Worm (Caenorhabditis elegans) whole organism, L3 larva: ENCODE results near the gene M18.3.

Source experiments
- R02D3.7 ChIP-seq: fragments of 150-350 bp; optimal IDR thresholded peaks from 2 replicates; lab custom pipeline; 2014; ENCODE audit warnings: missing biosample characterization, missing genetic modification characterization
- ZK546.5 ChIP-seq: sonication (generic microtip); optimal IDR thresholded peaks from 2 replicates; lab custom pipeline; 2017; ENCODE audit warnings: missing biosample characterization, missing genetic modification characterization
- aly-2 ChIP-seq: fragments of 150-350 bp; optimal IDR thresholded peaks from 2 replicates; lab custom pipeline; 2014; ENCODE audit warnings: missing biosample characterization, missing genetic modification characterization
- ama-1 ChIP-seq: fragments of 150-350 bp; optimal IDR thresholded peaks from 2 replicates; lab custom pipeline; 2018
- ceh-16 ChIP-seq: sonication (generic microtip); optimal IDR thresholded peaks from 2 replicates; lab custom pipeline; 2017; ENCODE audit warnings: missing biosample characterization, missing genetic modification characterization
- ceh-28 ChIP-seq: fragments of 150-350 bp; optimal IDR thresholded peaks from 2 replicates; lab custom pipeline; 2014; ENCODE audit warnings: missing biosample characterization, missing genetic modification reagents, missing genetic modification characterization
- ceh-82 ChIP-seq: fragments of 150-350 bp; optimal IDR thresholded peaks from 2 replicates; lab custom pipeline; 2014; ENCODE audit warnings: missing biosample characterization, missing genetic modification characterization
- ceh-9 ChIP-seq: sonication (generic microtip); optimal IDR thresholded peaks from 2 replicates; lab custom pipeline; 2018; ENCODE audit warnings: missing biosample characterization, missing genetic modification characterization
- egl-27 ChIP-seq: sonication (generic microtip); optimal IDR thresholded peaks from 4 replicates; lab custom pipeline; 2017; ENCODE audit warnings: missing biosample characterization, missing genetic modification reagents, missing genetic modification characterization
- elt-1 ChIP-seq: fragments of 150-350 bp; optimal IDR thresholded peaks from 2 replicates; lab custom pipeline; 2014; ENCODE audit warnings: missing biosample characterization, missing genetic modification characterization
- elt-2 ChIP-seq: sonication (generic microtip); optimal IDR thresholded peaks from 2 replicates; lab custom pipeline; 2016; ENCODE audit warnings: missing genetic modification reagents, mild to moderate bottlenecking, missing genetic modification characterization, missing compliant biosample characterization
- elt-3 ChIP-seq, 3 experiments: fragments of 150-350 bp in 1 of 3; sonication (generic microtip) in 2 of 3; optimal IDR thresholded peaks; 2 replicates in 2 of 3; 4 replicates in 1 of 3; lab custom pipeline; 2014 to 2017; ENCODE audit warnings: missing biosample characterization in 3 of 3, missing genetic modification characterization in 3 of 3
- eor-1 ChIP-seq, 2 experiments: fragments of 150-350 bp; optimal IDR thresholded peaks; 2 replicates each; lab custom pipeline; 2014 to 2018; ENCODE audit warnings: missing biosample characterization in 2 of 2, missing genetic modification characterization in 2 of 2
- fkh-10 ChIP-seq: sonication (generic microtip); optimal IDR thresholded peaks from 2 replicates; lab custom pipeline; 2017; ENCODE audit warnings: missing biosample characterization, missing genetic modification reagents, missing genetic modification characterization
- fkh-2 ChIP-seq: fragments of 150-350 bp; optimal IDR thresholded peaks from 2 replicates; lab custom pipeline; 2014; ENCODE audit warnings: missing biosample characterization, missing genetic modification reagents, missing genetic modification characterization
- fos-1 ChIP-seq: fragments of 150-350 bp; optimal IDR thresholded peaks from 2 replicates; lab custom pipeline; 2014; ENCODE audit warnings: missing biosample characterization, missing genetic modification characterization
- hmg-11 ChIP-seq: sonication (generic microtip); optimal IDR thresholded peaks from 2 replicates; lab custom pipeline; 2016; ENCODE audit warnings: missing genetic modification characterization, missing compliant biosample characterization
- jun-1 ChIP-seq: fragments of 150-350 bp; optimal IDR thresholded peaks from 2 replicates; lab custom pipeline; 2014; ENCODE audit warnings: missing biosample characterization, missing genetic modification reagents, missing genetic modification characterization
- lin-15B ChIP-seq: fragments of 150-350 bp; optimal IDR thresholded peaks from 2 replicates; lab custom pipeline; 2014; ENCODE audit warnings: missing biosample characterization, missing genetic modification characterization
- lsy-12 ChIP-seq: sonication (generic microtip); optimal IDR thresholded peaks from 2 replicates; lab custom pipeline; 2016; ENCODE audit warnings: mild to moderate bottlenecking, missing genetic modification characterization, missing compliant biosample characterization
- mdl-1 ChIP-seq: fragments of 150-350 bp; optimal IDR thresholded peaks from 2 replicates; lab custom pipeline; 2014; ENCODE audit warnings: missing biosample characterization, missing genetic modification characterization
- mml-1 ChIP-seq: fragments of 150-350 bp; sonication (generic microtip); optimal IDR thresholded peaks from 3 replicates; lab custom pipeline; 2014; ENCODE audit warnings: missing biosample characterization, missing genetic modification characterization
- nfya-1 ChIP-seq: sonication (generic microtip); optimal IDR thresholded peaks from 2 replicates; lab custom pipeline; 2017; ENCODE audit warnings: missing genetic modification characterization, mild to moderate bottlenecking, missing compliant biosample characterization, antibody characterized with exemption, moderate library complexity; ENCODE audit not compliant: insufficient read depth
- nhr-11 ChIP-seq: fragments of 150-350 bp; optimal IDR thresholded peaks from 2 replicates; lab custom pipeline; 2014; ENCODE audit warnings: missing biosample characterization, missing genetic modification characterization
- nhr-12 ChIP-seq: fragments of 150-350 bp; optimal IDR thresholded peaks from 2 replicates; lab custom pipeline; 2014; ENCODE audit warnings: missing biosample characterization, missing genetic modification characterization
- nhr-23 ChIP-seq: fragments of 150-350 bp; optimal IDR thresholded peaks from 2 replicates; lab custom pipeline; 2014; ENCODE audit warnings: missing biosample characterization, missing genetic modification reagents, missing genetic modification characterization
- nhr-237 ChIP-seq: fragments of 150-350 bp; optimal IDR thresholded peaks from 2 replicates; lab custom pipeline; 2014; ENCODE audit warnings: missing biosample characterization, missing genetic modification characterization
- nhr-28 ChIP-seq: fragments of 150-350 bp; optimal IDR thresholded peaks from 2 replicates; lab custom pipeline; 2014; ENCODE audit warnings: missing biosample characterization, missing genetic modification characterization
- nhr-43 ChIP-seq: sonication (generic microtip); optimal IDR thresholded peaks from 2 replicates; lab custom pipeline; 2016; ENCODE audit warnings: mild to moderate bottlenecking, missing genetic modification characterization, missing compliant biosample characterization; ENCODE audit not compliant: poor library complexity, severe bottlenecking
- nhr-67 ChIP-seq: fragments of 150-350 bp; optimal IDR thresholded peaks from 2 replicates; lab custom pipeline; 2014; ENCODE audit warnings: missing biosample characterization, missing genetic modification characterization
- nhr-76 ChIP-seq: fragments of 150-350 bp; sonication (generic microtip); optimal IDR thresholded peaks from 5 replicates; lab custom pipeline; 2014; ENCODE audit warnings: missing biosample characterization, missing genetic modification characterization
- nhr-77 ChIP-seq: fragments of 150-350 bp; optimal IDR thresholded peaks from 2 replicates; lab custom pipeline; 2014; ENCODE audit warnings: missing biosample characterization, missing genetic modification characterization
- pha-4 ChIP-seq: fragments of 150-350 bp; optimal IDR thresholded peaks from 2 replicates; lab custom pipeline; 2014; ENCODE audit warnings: missing biosample characterization, missing genetic modification reagents, missing genetic modification characterization
- pqm-1 ChIP-seq: fragments of 150-350 bp; optimal IDR thresholded peaks from 2 replicates; lab custom pipeline; 2017; ENCODE audit warnings: missing biosample characterization, missing genetic modification characterization, inconsistent platforms
- sea-2 ChIP-seq: fragments of 150-350 bp; sonication (generic microtip); optimal IDR thresholded peaks from 4 replicates; lab custom pipeline; 2014; ENCODE audit warnings: missing biosample characterization, missing genetic modification reagents, missing genetic modification characterization
- skn-1 ChIP-seq: fragments of 150-350 bp; optimal IDR thresholded peaks from 2 replicates; lab custom pipeline; 2014; ENCODE audit warnings: missing biosample characterization, missing genetic modification characterization
- snpc-4 ChIP-seq: fragments of 150-350 bp; optimal IDR thresholded peaks from 2 replicates; lab custom pipeline; 2014; ENCODE audit warnings: missing biosample characterization, missing genetic modification characterization
- tbx-2 ChIP-seq: sonication (generic microtip); optimal IDR thresholded peaks from 2 replicates; lab custom pipeline; 2016; ENCODE audit warnings: mild to moderate bottlenecking, missing genetic modification characterization, missing compliant biosample characterization
- unc-39 ChIP-seq: sonication (generic microtip); optimal IDR thresholded peaks from 4 replicates; lab custom pipeline; 2017; ENCODE audit warnings: missing biosample characterization, missing genetic modification characterization
- unc-62 ChIP-seq: fragments of 150-350 bp; sonication (generic microtip); optimal IDR thresholded peaks from 4 replicates; lab custom pipeline; 2014; ENCODE audit warnings: missing biosample characterization, missing genetic modification reagents, missing genetic modification characterization
- zag-1 ChIP-seq: fragments of 150-350 bp; optimal IDR thresholded peaks from 2 replicates; lab custom pipeline; 2014; ENCODE audit warnings: missing biosample characterization, missing genetic modification characterization
- ztf-11 ChIP-seq: fragments of 150-350 bp; optimal IDR thresholded peaks from 2 replicates; lab custom pipeline; 2014; ENCODE audit warnings: missing biosample characterization, missing genetic modification characterization
- ztf-4 ChIP-seq: fragments of 150-350 bp; optimal IDR thresholded peaks from 2 replicates; lab custom pipeline; 2014; ENCODE audit warnings: missing biosample characterization, missing genetic modification characterization

The M18.3 gene

DNA sequence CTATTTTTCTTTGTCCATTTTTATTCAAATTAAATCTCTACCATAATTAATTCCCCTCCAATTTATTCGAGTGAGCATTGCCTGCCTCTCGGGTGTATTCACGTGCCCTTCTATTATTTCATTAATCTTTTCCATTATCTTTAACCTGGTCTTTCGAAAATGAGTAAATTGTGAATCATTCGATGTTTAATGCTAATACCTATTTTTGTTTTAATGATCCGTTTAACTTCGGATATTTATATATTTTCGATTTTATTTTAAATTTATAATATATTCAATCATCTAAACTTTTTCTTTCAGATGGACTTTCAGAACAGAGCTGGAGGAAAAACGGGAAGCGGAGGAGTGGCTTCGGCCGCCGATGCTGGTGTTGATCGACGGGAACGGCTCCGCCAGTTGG lies 21.5 kb upstream of the M18.3 start, which contains the start of gene repo-1:
Gene repo-1 (plus strand): TSS at position 301 of the 400 bp plus-strand sequence.
- no peak for TF ChIP-seq lsy-12
- no peak for TF ChIP-seq lin-15B
- no peak for TF ChIP-seq ztf-11 (tag; lab: Kevin White, UChicago)
- TF ChIP-seq nhr-237 (tag; lab: Kevin White, UChicago) = no peak
- no peak for TF ChIP-seq ceh-82 (tag; lab: Kevin White, UChicago)
- TF ChIP-seq egl-27 (tag; lab: Kevin White, UChicago) = no peak
- TF ChIP-seq ceh-28 (tag; lab: Kevin White, UChicago) = no peak
- TF ChIP-seq nhr-43 = no peak
- no peak for TF ChIP-seq fkh-10 (GFP tag; lab: Kevin White, UChicago)
- no peak for TF ChIP-seq ceh-9 (tag; lab: Kevin White, UChicago)
- TF ChIP-seq nhr-67 = no peak
- TF ChIP-seq snpc-4 (tag; lab: Kevin White, UChicago) = no peak

DNA sequence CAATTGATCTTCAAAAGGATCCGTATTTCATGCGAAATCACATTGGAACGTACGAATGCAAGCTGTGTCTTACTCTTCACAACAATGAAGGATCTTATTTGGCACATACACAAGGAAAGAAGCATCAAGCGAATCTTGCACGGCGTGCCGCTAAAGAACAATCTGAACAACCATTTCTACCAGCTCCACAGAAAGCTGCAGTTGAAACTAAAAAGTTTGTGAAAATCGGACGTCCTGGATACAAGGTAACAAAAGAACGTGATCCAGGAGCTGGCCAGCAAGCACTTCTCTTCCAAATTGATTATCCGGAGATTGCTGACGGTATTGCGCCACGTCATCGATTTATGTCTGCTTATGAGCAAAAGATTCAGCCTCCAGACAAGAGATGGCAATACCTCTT lies 21.1 kb upstream of the M18.3 start:
- TF ChIP-seq pha-4 (tag; lab: Kevin White, UChicago) = no peak
- no peak for TF ChIP-seq nhr-77 (tag; lab: Kevin White, UChicago)
- TF ChIP-seq mml-1 (tag; lab: Kevin White, UChicago) = no peak
- peak; percentile 25 for TF ChIP-seq ama-1 (lab: Kevin White, UChicago)
- TF ChIP-seq ceh-16 (tag; lab: Kevin White, UChicago) = no peak
- no peak for TF ChIP-seq pqm-1

DNA sequence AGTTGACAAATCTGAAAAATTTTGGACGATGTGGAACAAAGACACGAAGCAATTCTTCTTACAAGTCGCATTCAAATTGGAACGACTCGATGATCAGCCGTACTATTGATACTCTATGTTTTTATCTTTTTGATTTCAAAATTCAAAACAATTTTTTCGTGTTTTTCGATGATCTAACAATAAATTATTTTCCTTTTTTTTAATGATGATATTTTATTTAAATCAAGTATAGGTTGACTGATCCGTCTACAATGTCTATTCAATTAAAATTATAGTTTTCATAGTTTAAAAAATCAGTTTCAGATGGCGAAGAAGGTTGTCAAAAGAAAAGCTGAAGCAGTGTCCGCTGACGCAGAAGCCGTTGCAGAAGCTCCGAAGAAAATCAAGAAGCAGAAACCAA lies 20.5 kb upstream of the M18.3 start, which contains the start of gene rbm-34:
Gene rbm-34 (plus strand): TSS at position 301 of the 400 bp plus-strand sequence.
- TF ChIP-seq nhr-11 (tag; lab: Kevin White, UChicago) = no peak
- TF ChIP-seq aly-2 (tag; lab: Kevin White, UChicago) = no peak
- no peak for TF ChIP-seq nfya-1
- no peak for TF ChIP-seq jun-1 (tag; lab: Kevin White, UChicago)
- TF ChIP-seq zag-1 (tag; lab: Kevin White, UChicago) = no peak
- TF ChIP-seq nhr-76 = no peak
- no peak for TF ChIP-seq ztf-4 (tag; lab: Kevin White, UChicago)
- no peak for TF ChIP-seq nhr-77 (tag; lab: Kevin White, UChicago)
- no peak for TF ChIP-seq egl-27 (tag; lab: Kevin White, UChicago)
- no peak for TF ChIP-seq R02D3.7 (tag; lab: Kevin White, UChicago)
- no peak for TF ChIP-seq fkh-10 (GFP tag; lab: Kevin White, UChicago)
- no peak for TF ChIP-seq ceh-82 (tag; lab: Kevin White, UChicago)
- no peak for TF ChIP-seq nhr-23
- TF ChIP-seq lsy-12 = no peak
- TF ChIP-seq unc-62 (GFP tag; lab: Kevin White, UChicago) = no peak
- no peak for TF ChIP-seq snpc-4 (tag; lab: Kevin White, UChicago)
- no peak for TF ChIP-seq unc-39

DNA sequence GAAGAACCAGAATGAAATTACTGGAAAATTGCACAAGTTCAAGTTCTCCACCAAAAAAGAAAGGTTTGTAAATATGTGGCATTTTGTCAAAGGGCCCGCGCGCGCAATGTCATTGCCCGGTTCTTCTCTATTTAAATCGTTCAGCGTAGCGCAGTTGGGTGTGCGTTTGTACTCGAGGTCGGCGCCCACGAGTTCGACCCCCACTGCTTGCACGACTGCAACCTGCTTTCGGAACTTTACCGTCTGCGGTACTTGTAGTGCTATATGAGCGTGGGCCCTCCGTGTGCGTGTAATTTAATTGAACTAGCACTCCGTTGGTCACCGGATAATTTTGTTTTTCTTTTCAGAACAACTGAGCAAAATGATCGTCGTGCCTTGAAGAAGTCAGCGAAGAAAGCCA lies 19.2 kb upstream of the M18.3 start:
- TF ChIP-seq nhr-23 = peak; percentile 63
- TF ChIP-seq jun-1 (tag; lab: Kevin White, UChicago) = no peak
- TF ChIP-seq fos-1 = no peak
- peak; percentile 46 for TF ChIP-seq snpc-4 (tag; lab: Kevin White, UChicago)
- TF ChIP-seq egl-27 (tag; lab: Kevin White, UChicago) = no peak
- no peak for TF ChIP-seq nhr-28 (tag; lab: Kevin White, UChicago)
- TF ChIP-seq pha-4 (tag; lab: Kevin White, UChicago) = peak; percentile 82
- TF ChIP-seq lin-15B = peak; percentile 19
- no peak for TF ChIP-seq aly-2 (tag; lab: Kevin White, UChicago)
- TF ChIP-seq eor-1 (tag; optimal IDR thresholded peaks at IDR 0.05; lab: Kevin White, UChicago) = no peak
- no peak for TF ChIP-seq unc-62 (GFP tag; lab: Kevin White, UChicago)
- no peak for TF ChIP-seq nhr-12 (tag; lab: Kevin White, UChicago)
- peak; percentile 52 for TF ChIP-seq R02D3.7 (tag; lab: Kevin White, UChicago)
- peak; percentile 83 for TF ChIP-seq nhr-43
- TF ChIP-seq nhr-76 = peak; percentile 48
- TF ChIP-seq ztf-4 (tag; lab: Kevin White, UChicago) = peak; percentile 19
- TF ChIP-seq lsy-12 = peak; percentile 84
- peak; percentile 60 for TF ChIP-seq elt-2 (tag; lab: Kevin White, UChicago)
- peak in 1 of 3 experiments; percentile 59 for TF ChIP-seq elt-3 (tag; optimal IDR thresholded peaks at IDR 0.05; lab: Kevin White, UChicago)
- TF ChIP-seq zag-1 (tag; lab: Kevin White, UChicago) = no peak
- TF ChIP-seq sea-2 (GFP tag; lab: Kevin White, UChicago) = no peak
- TF ChIP-seq nfya-1 = peak; percentile 68
- no peak for TF ChIP-seq fkh-2
- TF ChIP-seq ztf-11 (tag; lab: Kevin White, UChicago) = no peak
- TF ChIP-seq fkh-10 (GFP tag; lab: Kevin White, UChicago) = no peak
- TF ChIP-seq ceh-9 (tag; lab: Kevin White, UChicago) = no peak
- peak; percentile 32 for TF ChIP-seq nhr-77 (tag; lab: Kevin White, UChicago)
- TF ChIP-seq nhr-237 (tag; lab: Kevin White, UChicago) = no peak
- no peak for TF ChIP-seq ZK546.5 (tag; lab: Kevin White, UChicago)
- TF ChIP-seq hmg-11 (tag; lab: Kevin White, UChicago) = peak; percentile 85
- peak; percentile 16 for TF ChIP-seq pqm-1
- TF ChIP-seq ceh-82 (tag; lab: Kevin White, UChicago) = no peak
- no peak for TF ChIP-seq mdl-1 (tag; lab: Kevin White, UChicago)
- peak; percentile 63 for TF ChIP-seq tbx-2 (tag; lab: Kevin White, UChicago)
- no peak for TF ChIP-seq mml-1 (tag; lab: Kevin White, UChicago)
- peak; percentile 71 for TF ChIP-seq ama-1 (lab: Kevin White, UChicago)
- no peak for TF ChIP-seq nhr-11 (tag; lab: Kevin White, UChicago)
- TF ChIP-seq elt-1 (tag; lab: Kevin White, UChicago) = no peak
- peak; percentile 15 for TF ChIP-seq skn-1 (tag; lab: Kevin White, UChicago)
